Fruit fly (Drosophila melanogaster) whole organism: ENCODE data around the gene SLIRP2.

ENCODE experiments used
- CG8478 ChIP-seq: fragments of >200 bp; optimal IDR thresholded peaks from 2 replicates; lab custom pipeline; 2018; ENCODE audit warnings: inconsistent platforms
- Dll ChIP-seq: fragments of >200 bp; optimal IDR thresholded peaks from 2 replicates; lab custom pipeline; 2017
- EcR ChIP-seq, 2 experiments: fragments of >200 bp; optimal IDR thresholded peaks; 2 replicates each; lab custom pipeline; 2017; ENCODE audit warnings: missing biosample characterization in 2 of 2, missing genetic modification characterization in 2 of 2, missing genetic modification reagents in 2 of 2
- pan ChIP-seq: fragments of >200 bp; optimal IDR thresholded peaks from 2 replicates; lab custom pipeline; 2017
- psq ChIP-seq: fragments of >200 bp; optimal IDR thresholded peaks from 2 replicates; lab custom pipeline; 2017
- usp ChIP-seq: fragments of >200 bp; optimal IDR thresholded peaks from 2 replicates; lab custom pipeline; 2017; ENCODE audit warnings: missing biosample characterization, missing genetic modification characterization, mixed read lengths

The SLIRP2 gene

dm6 chr3R:8650741-8651140, at the start of gene SLIRP2, which contains the start of gene Mkk4:
SLIRP2 (plus strand) TSS chr3R:8651084.
Mkk4 (minus strand) TSS chr3R:8650796.
- no peak for TF ChIP-seq psq (lab: Kevin White, UChicago)
- no peak for TF ChIP-seq EcR (GFP tag; optimal IDR thresholded peaks at IDR 0.05; lab: Kevin White, UChicago)
- no peak for TF ChIP-seq Dll
- TF ChIP-seq CG8478 (lab: Kevin White, UChicago), result no peak
- TF ChIP-seq usp (GFP tag; lab: Kevin White, UChicago), result no peak
- TF ChIP-seq pan (lab: Kevin White, UChicago), result no peak

DNA sequence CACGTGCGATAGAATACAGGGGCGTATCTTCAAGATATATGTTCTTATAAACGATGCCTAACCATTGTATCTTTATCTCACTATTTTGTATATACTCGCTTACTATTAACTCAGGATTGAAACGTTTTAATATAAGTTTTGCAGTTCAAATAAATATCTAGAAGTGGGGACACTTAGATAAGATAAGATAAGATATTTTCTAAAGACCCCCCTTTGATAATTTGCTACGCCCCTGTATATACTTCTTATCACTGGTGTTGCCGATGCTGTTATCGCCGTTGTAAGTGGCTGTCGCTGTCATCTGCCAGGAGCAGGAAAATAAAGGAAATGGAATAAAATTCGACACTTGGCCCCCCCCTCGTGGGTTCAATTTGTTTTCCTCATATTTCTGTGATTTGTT, 34.7 kb upstream of the SLIRP2 start:
- TF ChIP-seq EcR (GFP tag; optimal IDR thresholded peaks at IDR 0.05; lab: Kevin White, UChicago) (no peak), Dll (no peak), psq (lab: Kevin White, UChicago) (no peak), usp (GFP tag; lab: Kevin White, UChicago) (no peak), CG8478 (lab: Kevin White, UChicago) (no peak), pan (lab: Kevin White, UChicago) (no peak)

- no peak for TF ChIP-seq CG8478 (lab: Kevin White, UChicago)
- no peak for TF ChIP-seq psq (lab: Kevin White, UChicago)
- TF ChIP-seq usp (GFP tag; lab: Kevin White, UChicago), result no peak
- TF ChIP-seq pan (lab: Kevin White, UChicago), result no peak
- no peak for TF ChIP-seq Dll
- TF ChIP-seq EcR (GFP tag; optimal IDR thresholded peaks at IDR 0.05; lab: Kevin White, UChicago), result no peak
These were observed 31.8 kb upstream of the SLIRP2 start for dm6 chr3R:8619089-8619488.

DNA sequence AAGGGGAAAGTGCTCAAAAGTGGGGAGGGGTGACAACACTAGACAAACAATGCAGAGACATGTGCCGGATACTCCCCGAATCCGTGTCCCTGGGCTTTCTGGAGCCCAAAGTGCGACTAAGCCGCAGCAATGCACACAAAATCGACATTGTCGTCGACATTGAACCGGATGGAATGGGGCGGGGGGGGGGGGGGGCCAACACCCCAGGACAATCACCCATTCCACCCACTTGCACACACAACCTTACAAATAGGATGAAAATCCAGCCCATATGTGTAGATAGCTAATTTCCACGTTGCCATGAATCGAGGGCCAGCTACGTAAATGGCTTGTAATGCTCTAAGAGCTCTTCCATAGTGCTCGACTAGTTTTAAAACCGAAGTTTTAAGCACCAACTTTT, 30.1 kb upstream of the SLIRP2 start:
- no peak for TF ChIP-seq EcR (GFP tag; optimal IDR thresholded peaks at IDR 0.05; lab: Kevin White, UChicago)
- no peak for TF ChIP-seq Dll
- TF ChIP-seq pan (lab: Kevin White, UChicago), result no peak

DNA sequence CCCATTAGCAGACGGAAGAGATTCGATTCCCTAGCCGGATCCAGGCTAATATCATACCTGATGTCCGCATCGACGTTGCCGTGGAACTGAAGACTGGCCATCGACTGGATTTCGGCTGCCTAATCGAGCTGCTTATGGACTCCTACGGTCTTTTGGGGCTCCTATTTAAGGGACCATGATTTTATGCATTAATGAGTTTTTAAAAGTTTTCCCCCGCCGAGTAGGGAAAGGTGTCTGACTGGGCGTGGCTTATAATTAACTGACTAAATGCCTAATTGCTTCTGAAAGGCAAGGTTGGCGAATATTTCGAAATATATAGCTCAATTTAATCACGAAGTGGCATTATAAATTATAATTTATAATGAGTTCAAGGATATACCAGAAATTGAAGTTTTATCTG, 15.1 kb upstream of the SLIRP2 start, which contains the start of gene Or85e:
Gene Or85e, minus strand, starts transcription at position 101 of the 400 bp plus-strand sequence.
- TF ChIP-seq Dll, result no peak
- TF ChIP-seq CG8478 (lab: Kevin White, UChicago), result no peak
- no peak for TF ChIP-seq EcR (GFP tag; optimal IDR thresholded peaks at IDR 0.05; lab: Kevin White, UChicago)
- no peak for TF ChIP-seq psq (lab: Kevin White, UChicago)
- TF ChIP-seq usp (GFP tag; lab: Kevin White, UChicago), result no peak
- no peak for TF ChIP-seq pan (lab: Kevin White, UChicago)

- no peak for TF ChIP-seq EcR (GFP tag; optimal IDR thresholded peaks at IDR 0.05; lab: Kevin White, UChicago)
These were observed 12.3 kb upstream of the SLIRP2 start for dm6 chr3R:8638629-8639028.

DNA sequence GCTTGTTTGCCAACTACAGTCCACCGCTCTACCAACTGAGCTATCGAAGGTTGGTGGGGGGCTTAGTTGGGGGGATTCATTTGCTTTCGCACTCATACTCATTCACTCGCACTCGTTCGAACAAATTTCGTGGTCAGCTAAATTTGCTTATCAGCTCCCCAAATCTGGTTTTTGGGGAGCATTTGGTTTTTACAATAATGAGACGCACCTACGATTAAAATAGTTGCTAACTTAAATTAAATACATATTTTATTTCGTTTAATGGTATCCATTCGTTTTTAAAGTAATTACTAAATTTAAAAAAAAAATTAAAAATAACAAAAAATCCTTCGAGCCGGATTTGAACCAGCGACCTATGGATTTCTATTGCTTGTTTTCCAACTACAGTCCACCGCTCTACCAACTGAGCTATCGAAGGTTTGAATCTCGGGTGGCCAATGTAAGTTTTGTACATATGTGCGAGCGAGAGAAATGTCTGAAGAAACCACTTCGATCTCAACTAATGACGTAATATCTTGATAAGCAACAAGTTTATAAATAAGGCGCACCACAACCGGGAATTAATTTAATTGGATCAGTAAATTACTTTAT, 8.4 kb upstream of the SLIRP2 start:
- TF ChIP-seq Dll (no peak), pan (lab: Kevin White, UChicago) (no peak), psq (lab: Kevin White, UChicago) (no peak), EcR (GFP tag; optimal IDR thresholded peaks at IDR 0.05; lab: Kevin White, UChicago) (no peak), usp (GFP tag; lab: Kevin White, UChicago) (no peak), CG8478 (lab: Kevin White, UChicago) (no peak)

- no peak for TF ChIP-seq pan (lab: Kevin White, UChicago)
- no peak for TF ChIP-seq Dll
- no peak for TF ChIP-seq usp (GFP tag; lab: Kevin White, UChicago)
- TF ChIP-seq psq (lab: Kevin White, UChicago), result no peak
- no peak for TF ChIP-seq CG8478 (lab: Kevin White, UChicago)
- no peak for TF ChIP-seq EcR (GFP tag; optimal IDR thresholded peaks at IDR 0.05; lab: Kevin White, UChicago)
These were observed 5.2 kb upstream of the SLIRP2 start, which contains the start of gene Cyp313b1 for dm6 chr3R:8645580-8646220. Cyp313b1 (minus strand) TSS chr3R:8645650.

dm6 chr3R:8652731-8653130, 1.8 kb downstream of the SLIRP2 start, which contains the start of the genes Sys1 and Dhod:
Sys1 (plus strand) TSS chr3R:8652821.
Dhod (minus strand) TSS chr3R:8652916.
- no peak for TF ChIP-seq EcR (GFP tag; optimal IDR thresholded peaks at IDR 0.05; lab: Kevin White, UChicago)
- TF ChIP-seq CG8478 (lab: Kevin White, UChicago), result no peak
- no peak for TF ChIP-seq usp (GFP tag; lab: Kevin White, UChicago)
- TF ChIP-seq psq (lab: Kevin White, UChicago), result no peak
- TF ChIP-seq pan (lab: Kevin White, UChicago), result no peak
- TF ChIP-seq Dll, result no peak

- TF ChIP-seq Dll (no peak), EcR (GFP tag; optimal IDR thresholded peaks at IDR 0.05; lab: Kevin White, UChicago) (no peak), CG8478 (lab: Kevin White, UChicago) (no peak), psq (lab: Kevin White, UChicago) (no peak), usp (GFP tag; lab: Kevin White, UChicago) (no peak), pan (lab: Kevin White, UChicago) (no peak)
These were observed 3.2 kb downstream of the SLIRP2 start for dm6 chr3R:8654058-8654457.

- no peak for TF ChIP-seq psq (lab: Kevin White, UChicago)
- no peak for TF ChIP-seq CG8478 (lab: Kevin White, UChicago)
These were observed 3.8 kb downstream of the SLIRP2 start, which contains the start of gene CG42489 for dm6 chr3R:8654666-8655065. CG42489 (minus strand) TSS chr3R:8654766.

DNA sequence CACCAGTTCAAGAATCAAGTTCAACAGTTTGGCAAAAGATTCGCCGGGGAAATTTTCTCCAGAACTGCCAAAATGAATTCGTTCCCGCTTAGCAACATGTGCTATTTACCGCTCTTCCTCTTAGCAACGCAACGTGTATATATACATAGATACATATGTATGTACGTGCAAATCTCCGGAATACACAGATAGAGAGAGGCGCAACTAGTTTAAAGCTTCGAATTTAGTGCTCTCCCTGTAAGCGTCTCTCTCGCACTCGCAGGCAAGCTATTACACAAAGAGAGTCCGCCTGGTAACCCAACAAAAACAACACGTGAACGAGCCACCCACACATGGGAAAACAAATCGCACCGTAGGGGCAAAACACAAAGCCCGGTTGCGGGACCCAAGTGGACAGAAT, 7.8 kb downstream of the SLIRP2 start:
- no peak for TF ChIP-seq usp (GFP tag; lab: Kevin White, UChicago)
- TF ChIP-seq CG8478 (lab: Kevin White, UChicago), result no peak
- no peak for TF ChIP-seq Dll
- no peak for TF ChIP-seq EcR (GFP tag; optimal IDR thresholded peaks at IDR 0.05; lab: Kevin White, UChicago)
- no peak for TF ChIP-seq pan (lab: Kevin White, UChicago)
- TF ChIP-seq psq (lab: Kevin White, UChicago), result no peak
